Fruit fly (Drosophila melanogaster): ENCODE measurements around the gene CG12111.

CG12111 gene

DNA sequence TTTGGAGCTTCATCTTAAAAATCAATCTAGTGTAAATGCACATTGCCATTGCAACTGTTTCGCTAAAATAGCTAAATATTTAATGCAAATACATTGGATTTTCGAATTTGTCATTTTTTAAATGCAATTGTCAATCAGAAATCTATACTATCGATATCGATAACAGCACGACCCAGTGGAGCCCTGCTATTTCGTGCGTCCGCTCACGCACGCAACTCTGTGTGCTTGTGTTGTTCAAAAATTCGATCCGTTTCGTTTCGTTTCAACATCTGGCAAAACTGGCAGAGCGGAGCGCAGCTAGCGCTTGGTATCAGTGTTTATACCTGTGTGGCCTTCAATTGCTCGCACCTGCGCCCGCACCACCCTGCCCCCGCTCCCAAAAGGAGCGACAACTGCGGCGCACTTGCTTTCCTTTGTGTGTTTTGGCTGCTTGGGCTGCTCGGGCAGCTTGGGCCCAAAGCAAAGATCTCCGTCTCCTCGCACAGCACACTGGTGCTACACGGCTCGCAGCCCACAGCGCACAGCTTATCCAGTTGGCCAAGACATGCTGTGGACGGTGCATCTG is 17.9 kb upstream of the CG12111 start, which contains the start of gene CG12081 (continued):
- TF ChIP-seq ERR (GFP tag; optimal IDR thresholded peaks at IDR 0.05) (no peak), CG7928 (GFP tag; optimal IDR thresholded peaks at IDR 0.05) (peak; percentile 28), Nf-YC (tag; optimal IDR thresholded peaks at IDR 0.05) (peak; percentile 15), CG11695 (GFP tag; IDR thresholded peaks at IDR 0.05) (no peak), PHDP (tag; optimal IDR thresholded peaks at IDR 0.05) (no peak), jigr1 (GFP tag; IDR thresholded peaks at IDR 0.05) (no peak), Hr3 (GFP tag; optimal IDR thresholded peaks at IDR 0.05) (no peak), Xbp1 (GFP tag; optimal IDR thresholded peaks at IDR 0.05) (no peak), br (optimal IDR thresholded peaks at IDR 0.05) (no peak), Fer1 (GFP tag; optimal IDR thresholded peaks at IDR 0.05) (peak; percentile 15), CG11456 (GFP tag; IDR thresholded peaks at IDR 0.05) (no peak), CG3995 (GFP tag; optimal IDR thresholded peaks at IDR 0.05) (no peak), Myb (GFP tag; optimal IDR thresholded peaks at IDR 0.05) (peak; percentile 80), Ravus (GFP tag; IDR thresholded peaks at IDR 0.05) (no peak), CG18262 (tag; optimal IDR thresholded peaks at IDR 0.05) (no peak), disco-r (GFP tag; optimal IDR thresholded peaks at IDR 0.05) (no peak), Poxn (GFP tag; IDR thresholded peaks at IDR 0.05) (no peak), CG11696 (GFP tag; IDR thresholded peaks at IDR 0.05) (no peak), CG10959 (GFP tag; IDR thresholded peaks at IDR 0.05) (no peak), Dll (GFP tag; IDR thresholded peaks at IDR 0.05; ENCODE audit: partially characterized antibody) (peak; percentile 90), ken (GFP tag; IDR thresholded peaks at IDR 0.05) (no peak), CG33213 (GFP tag; optimal IDR thresholded peaks at IDR 0.05) (no peak), org-1 (GFP tag; optimal IDR thresholded peaks at IDR 0.05) (no peak), CG9727 (GFP tag; optimal IDR thresholded peaks at IDR 0.05) (no peak), CG3726 (GFP tag; IDR thresholded peaks at IDR 0.05) (no peak), dati (GFP tag; IDR thresholded peaks at IDR 0.05) (no peak), Bgb (GFP tag; IDR thresholded peaks at IDR 0.05; ENCODE audit: partially characterized antibody) (peak; percentile 95), CG33557 (GFP tag; optimal IDR thresholded peaks at IDR 0.05) (no peak), CG12391 (tag; optimal IDR thresholded peaks at IDR 0.05) (no peak), pfk (GFP tag; optimal IDR thresholded peaks at IDR 0.05) (peak; percentile 96), CG7987 (GFP tag; optimal IDR thresholded peaks at IDR 0.05) (no peak), nerfin-2 (GFP tag; IDR thresholded peaks at IDR 0.05; ENCODE audit: partially characterized antibody) (peak; percentile 85), CG10462 (GFP tag; optimal IDR thresholded peaks at IDR 0.05) (no peak), tgo (GFP tag; IDR thresholded peaks at IDR 0.05) (no peak), CG10267 (tag; optimal IDR thresholded peaks at IDR 0.05) (peak; percentile 22), pan (optimal IDR thresholded peaks at IDR 0.05) (no peak), pan (GFP tag; optimal IDR thresholded peaks at IDR 0.05 in 1 of 2, IDR thresholded peaks at IDR 0.05 in 1 of 2) (no peak), cwo (GFP tag; optimal IDR thresholded peaks at IDR 0.05) (no peak), CG17186 (GFP tag; optimal IDR thresholded peaks at IDR 0.05) (peak; percentile 65), CG2712 (tag; optimal IDR thresholded peaks at IDR 0.05) (peak; percentile 31), CG1832 (GFP tag; optimal IDR thresholded peaks at IDR 0.05) (no peak), Max (GFP tag; optimal IDR thresholded peaks at IDR 0.05) (no peak), CG15269 (tag; optimal IDR thresholded peaks at IDR 0.05) (no peak), CG6791 (GFP tag; IDR thresholded peaks at IDR 0.05; ENCODE audit: partially characterized antibody) (peak; percentile 92), CG2120 (GFP tag; optimal IDR thresholded peaks at IDR 0.05) (peak; percentile 25), CG2116 (GFP tag; optimal IDR thresholded peaks at IDR 0.05) (peak; percentile 96), esg (GFP tag; conservative IDR thresholded peaks at IDR 0.05) (no peak), gfzf (GFP tag; optimal IDR thresholded peaks at IDR 0.05) (peak; percentile 34), peb (GFP tag; IDR thresholded peaks at IDR 0.05) (no peak), Atf6 (GFP tag; IDR thresholded peaks at IDR 0.05) (0 out of 2 replicates have a peak, but pooled peaks have one; percentile 15), toy (GFP tag; IDR thresholded peaks at IDR 0.05) (no peak), CG4854 (GFP tag; optimal IDR thresholded peaks at IDR 0.05) (no peak)

Data from whole organism, embryonic.